Fruit fly (Drosophila melanogaster): ENCODE measurements around the gene jumu.

Gene jumu

dm6 chr3R:10407066-10407465 is 57.1 kb downstream of the jumu start, which contains the start of gene CG6325 (continued):
- TF ChIP-seq CG15601 (tag; optimal IDR thresholded peaks at IDR 0.05) (no peak), CG16863 (GFP tag; optimal IDR thresholded peaks at IDR 0.05) (no peak), Lhr (GFP tag; optimal IDR thresholded peaks at IDR 0.05) (no peak), CG7271 (tag; optimal IDR thresholded peaks at IDR 0.05) (no peak), sc (optimal IDR thresholded peaks at IDR 0.05) (no peak), sc (GFP tag; optimal IDR thresholded peaks at IDR 0.05) (no peak), CG13624 (GFP tag; optimal IDR thresholded peaks at IDR 0.05) (peak; percentile 37), ase (GFP tag; IDR thresholded peaks at IDR 0.05) (no peak), CG11085 (GFP tag; IDR thresholded peaks at IDR 0.05) (no peak), CG3065 (GFP tag; optimal IDR thresholded peaks at IDR 0.05) (no peak), Xrp1 (GFP tag; IDR thresholded peaks at IDR 0.05) (no peak), pan (optimal IDR thresholded peaks at IDR 0.05) (no peak), pan (GFP tag; optimal IDR thresholded peaks at IDR 0.05 in 1 of 2, IDR thresholded peaks at IDR 0.05 in 1 of 2) (no peak), CG2875 (GFP tag; optimal IDR thresholded peaks at IDR 0.05) (no peak), Dfd (GFP tag; optimal IDR thresholded peaks at IDR 0.05) (no peak), CrebB (tag; optimal IDR thresholded peaks at IDR 0.05) (peak; percentile 2), CG9876 (GFP tag; optimal IDR thresholded peaks at IDR 0.05) (no peak), NFAT (GFP tag; IDR thresholded peaks at IDR 0.05) (no peak; the same call in 1 of the 2 replicates), Doc2 (GFP tag; IDR thresholded peaks at IDR 0.05) (no peak), CG43689 (GFP tag; IDR thresholded peaks at IDR 0.05) (no peak), CG13775 (GFP tag; optimal IDR thresholded peaks at IDR 0.05) (no peak), CG13894 (tag; optimal IDR thresholded peaks at IDR 0.05) (no peak), gce (GFP tag; IDR thresholded peaks at IDR 0.05) (no peak), PHDP (tag; optimal IDR thresholded peaks at IDR 0.05) (no peak), Kr (GFP tag; optimal IDR thresholded peaks at IDR 0.05) (no peak), CG6175 (GFP tag; IDR thresholded peaks at IDR 0.05) (no peak), sob (GFP tag; IDR thresholded peaks at IDR 0.05) (peak; percentile 61; the same call in 1 of the 2 replicates), fd3F (GFP tag; optimal IDR thresholded peaks at IDR 0.05) (no peak), CG10654 (GFP tag; optimal IDR thresholded peaks at IDR 0.05) (no peak), CG17612 (GFP tag; IDR thresholded peaks at IDR 0.05) (no peak), CG17385 (GFP tag; optimal IDR thresholded peaks at IDR 0.05) (no peak), CG17829 (tag; optimal IDR thresholded peaks at IDR 0.05) (no peak), D19A (tag; optimal IDR thresholded peaks at IDR 0.05) (no peak), sr (GFP tag; IDR thresholded peaks at IDR 0.05) (no peak), Hr51 (GFP tag; optimal IDR thresholded peaks at IDR 0.05) (no peak), tx (GFP tag; optimal IDR thresholded peaks at IDR 0.05) (no peak), lov (optimal IDR thresholded peaks at IDR 0.05) (no peak), lov (GFP tag; IDR thresholded peaks at IDR 0.05) (no peak), CG9215 (GFP tag; IDR thresholded peaks at IDR 0.05) (no peak), CG15479 (GFP tag; optimal IDR thresholded peaks at IDR 0.05) (no peak), dpn (GFP tag; optimal IDR thresholded peaks at IDR 0.05) (no peak), fd102C (GFP tag; optimal IDR thresholded peaks at IDR 0.05) (no peak), E2f2 (GFP tag; IDR thresholded peaks at IDR 0.05) (peak; percentile 96), CG12299 (tag; optimal IDR thresholded peaks at IDR 0.05) (no peak), abd-A (tag; optimal IDR thresholded peaks at IDR 0.05) (no peak), GATAe (GFP tag; conservative IDR thresholded peaks at IDR 0.05) (no peak), CG31224 (GFP tag; IDR thresholded peaks at IDR 0.05) (no peak), Trl (optimal IDR thresholded peaks at IDR 0.05) (no peak), Trl (GFP tag; optimal IDR thresholded peaks at IDR 0.05) (no peak), gem (tag; optimal IDR thresholded peaks at IDR 0.05) (no peak), Doc3 (GFP tag; IDR thresholded peaks at IDR 0.05; ENCODE audit: partially characterized antibody) (peak; percentile 98), Eip74EF (GFP tag; optimal IDR thresholded peaks at IDR 0.05) (no peak), Side (GFP tag; optimal IDR thresholded peaks at IDR 0.05) (no peak)
